Worm (Caenorhabditis elegans) whole organism, young adult: ENCODE measurements around the gene gpa-7.

Experiments used
- F10E7.11 ChIP-seq: sonication (generic microtip); optimal IDR thresholded peaks from 2 replicates; lab custom pipeline; 2017; ENCODE audit warnings: mild to moderate bottlenecking, missing genetic modification characterization, moderate library complexity, missing compliant biosample characterization
- F33H1.4 ChIP-seq: fragments of 200-800 bp; sonication (Bioruptor generic); IDR thresholded peaks from 2 replicates; pipeline ENCODE4 v1.3.6; 2022; ENCODE audit warnings: missing genetic modification reagents, missing genetic modification characterization, missing compliant biosample characterization
- F39B2.1 ChIP-seq: fragments of 200-800 bp; sonication (Bioruptor generic); IDR thresholded peaks from 2 replicates; pipeline ENCODE4 v1.3.6; 2022; ENCODE audit warnings: missing genetic modification reagents, missing genetic modification characterization, missing compliant biosample characterization
- T26A5.8 ChIP-seq: sonication (generic microtip); optimal IDR thresholded peaks from 2 replicates; lab custom pipeline; 2016; ENCODE audit warnings: missing genetic modification characterization, missing compliant biosample characterization
- Y53F4B.3 ChIP-seq: fragments of 200-800 bp; sonication (Bioruptor generic); IDR thresholded peaks from 2 replicates; pipeline ENCODE4 v1.3.6; 2022; ENCODE audit warnings: missing genetic modification reagents, missing genetic modification characterization, missing compliant biosample characterization
- Y79H2A.3 ChIP-seq: fragments of 200-800 bp; sonication (Bioruptor generic); conservative IDR thresholded peaks from 2 replicates; pipeline ENCODE4 v1.3.6; 2022; ENCODE audit warnings: missing genetic modification reagents, missing genetic modification characterization, missing compliant biosample characterization
- attf-5 ChIP-seq: fragments of 200-800 bp; sonication (Bioruptor generic); optimal IDR thresholded peaks from 2 replicates; lab custom pipeline; 2018; ENCODE audit warnings: mild to moderate bottlenecking, missing genetic modification characterization, missing compliant biosample characterization
- cebp-2 ChIP-seq: fragments of 200-800 bp; sonication (Bioruptor generic); IDR thresholded peaks from 2 replicates; pipeline ENCODE4 v1.3.6; 2022; ENCODE audit warnings: missing genetic modification characterization, missing compliant biosample characterization
- ceh-79 ChIP-seq: sonication (generic microtip); optimal IDR thresholded peaks from 2 replicates; lab custom pipeline; 2017; ENCODE audit warnings: mild to moderate bottlenecking, missing genetic modification characterization, missing compliant biosample characterization
- dox-1 ChIP-seq: fragments of 200-800 bp; sonication (Bioruptor generic); IDR thresholded peaks from 2 replicates; pipeline ENCODE4 v1.3.6; 2022; ENCODE audit warnings: missing genetic modification reagents, missing genetic modification characterization, missing compliant biosample characterization
- dpff-1 ChIP-seq: sonication (generic microtip); optimal IDR thresholded peaks from 2 replicates; lab custom pipeline; 2017; ENCODE audit warnings: mild to moderate bottlenecking, missing genetic modification characterization, missing compliant biosample characterization
- ets-4 ChIP-seq: fragments of 200-800 bp; sonication (Bioruptor generic); optimal IDR thresholded peaks from 2 replicates; lab custom pipeline; 2018; ENCODE audit warnings: mild to moderate bottlenecking, missing genetic modification characterization, missing compliant biosample characterization
- hlh-12 ChIP-seq: sonication (generic microtip); optimal IDR thresholded peaks from 2 replicates; lab custom pipeline; 2016; ENCODE audit warnings: missing genetic modification characterization, missing compliant biosample characterization
- hmg-1.2 ChIP-seq: fragments of 200-800 bp; sonication (Bioruptor generic); IDR thresholded peaks from 2 replicates; pipeline ENCODE4 v1.3.6; 2022; ENCODE audit warnings: missing genetic modification reagents, missing genetic modification characterization, missing compliant biosample characterization
- hrde-1 ChIP-seq: sonication (generic microtip); optimal IDR thresholded peaks from 2 replicates; lab custom pipeline; 2016; ENCODE audit warnings: missing genetic modification characterization, mild to moderate bottlenecking, missing compliant biosample characterization, moderate library complexity, missing genotype, missing genetic modification reagents, borderline replicate concordance
- let-607 ChIP-seq, 2 experiments: fragments of 200-800 bp in 1 of 2; sonication (Bioruptor generic) in 1 of 2; sonication (generic microtip) in 1 of 2; optimal IDR thresholded peaks; 2 replicates each; lab custom pipeline; 2016 to 2018; ENCODE audit warnings: mild to moderate bottlenecking in 2 of 2, missing compliant biosample characterization in 2 of 2, missing genetic modification characterization in 2 of 2, moderate library complexity in 2 of 2, missing genotype in 1 of 2
- madf-3 ChIP-seq: fragments of 200-800 bp; sonication (Bioruptor generic); IDR thresholded peaks from 2 replicates; pipeline ENCODE4 v1.3.6; 2022; ENCODE audit warnings: missing genetic modification reagents, missing genetic modification characterization, missing compliant biosample characterization
- mel-28 ChIP-seq: sonication (generic microtip); optimal IDR thresholded peaks from 2 replicates; lab custom pipeline; 2016; ENCODE audit warnings: borderline replicate concordance, mild to moderate bottlenecking, missing genetic modification characterization, missing compliant biosample characterization
- nfya-1 ChIP-seq: sonication (generic microtip); optimal IDR thresholded peaks from 2 replicates; lab custom pipeline; 2017; ENCODE audit warnings: antibody characterized with exemption, missing compliant biosample characterization, missing genetic modification characterization, borderline replicate concordance; ENCODE audit not compliant: insufficient read depth
- nfya-2 ChIP-seq: fragments of 200-800 bp; sonication (Bioruptor generic); IDR thresholded peaks from 2 replicates; pipeline ENCODE4 v1.3.6; 2022; ENCODE audit warnings: missing genetic modification reagents, missing genetic modification characterization, missing compliant biosample characterization
- nhr-80 ChIP-seq: sonication (generic microtip); optimal IDR thresholded peaks from 2 replicates; lab custom pipeline; 2016; ENCODE audit warnings: missing genetic modification characterization, missing compliant biosample characterization
- nhr-90 ChIP-seq: sonication (generic microtip); optimal IDR thresholded peaks from 2 replicates; lab custom pipeline; 2016; ENCODE audit warnings: missing genotype, mild to moderate bottlenecking, missing genetic modification characterization, missing compliant biosample characterization
- pbrm-1 ChIP-seq: fragments of 200-800 bp; sonication (Bioruptor generic); IDR thresholded peaks from 2 replicates; pipeline ENCODE4 v1.3.6; 2022; ENCODE audit warnings: missing genetic modification reagents, missing genetic modification characterization, missing compliant biosample characterization
- pha-4 ChIP-seq: fragments of 150-350 bp; sonication (generic microtip); optimal IDR thresholded peaks from 2 replicates; lab custom pipeline; 2014; ENCODE audit warnings: missing biosample characterization, missing genetic modification reagents, missing genetic modification characterization
- rcor-1 ChIP-seq: fragments of 200-800 bp; sonication (Bioruptor generic); IDR thresholded peaks from 2 replicates; pipeline ENCODE4 v1.3.6; 2022; ENCODE audit warnings: missing genetic modification reagents, missing genetic modification characterization, missing compliant biosample characterization
- repo-1 ChIP-seq: sonication (generic microtip); optimal IDR thresholded peaks from 2 replicates; lab custom pipeline; 2017; ENCODE audit warnings: mild to moderate bottlenecking, missing genetic modification characterization, missing compliant biosample characterization
- sea-2 ChIP-seq: fragments of 200-800 bp; sonication (Bioruptor generic); IDR thresholded peaks from 2 replicates; pipeline ENCODE4 v1.3.6; 2022; ENCODE audit warnings: missing genetic modification characterization, missing compliant biosample characterization
- snpc-1.3 ChIP-seq: sonication (generic microtip); optimal IDR thresholded peaks from 2 replicates; lab custom pipeline; 2017; ENCODE audit warnings: missing genetic modification characterization, mild to moderate bottlenecking, missing compliant biosample characterization, antibody characterized with exemption, moderate library complexity, missing genotype, missing genetic modification reagents; ENCODE audit not compliant: insufficient read depth
- snpc-3.4 ChIP-seq: sonication (generic microtip); optimal IDR thresholded peaks from 2 replicates; lab custom pipeline; 2017; ENCODE audit warnings: missing genetic modification characterization, mild to moderate bottlenecking, missing compliant biosample characterization, antibody characterized with exemption, moderate library complexity, missing genotype, missing genetic modification reagents
- snpc-4 ChIP-seq, 5 experiments: fragments of 150-350 bp in 1 of 5; sonication (generic microtip) in 4 of 5; optimal IDR thresholded peaks; 2 replicates each; lab custom pipeline; 2014 to 2018; ENCODE audit warnings: missing genetic modification characterization in 5 of 5, missing biosample characterization in 3 of 5, antibody characterized with exemption in 2 of 5, mild to moderate bottlenecking in 2 of 5, missing compliant biosample characterization in 2 of 5, missing genotype in 2 of 5, moderate library complexity in 2 of 5, missing genetic modification reagents in 1 of 5
- tlf-1 ChIP-seq: fragments of 200-800 bp; sonication (Bioruptor generic); optimal IDR thresholded peaks from 2 replicates; lab custom pipeline; 2018; ENCODE audit warnings: mild to moderate bottlenecking, missing genetic modification characterization, missing compliant biosample characterization
- unc-62 ChIP-seq: fragments of 150-350 bp; optimal IDR thresholded peaks from 2 replicates; lab custom pipeline; 2014; ENCODE audit warnings: missing biosample characterization, missing genetic modification reagents, missing genetic modification characterization
- ztf-18 ChIP-seq: sonication (generic microtip); optimal IDR thresholded peaks from 2 replicates; lab custom pipeline; 2016; ENCODE audit warnings: missing genotype, mild to moderate bottlenecking, missing genetic modification characterization, missing compliant biosample characterization
- ztf-28 ChIP-seq: fragments of 200-800 bp; sonication (Bioruptor generic); IDR thresholded peaks from 2 replicates; pipeline ENCODE4 v1.3.6; 2022; ENCODE audit warnings: missing genetic modification reagents, missing genetic modification characterization, missing compliant biosample characterization

gpa-7 gene

DNA sequence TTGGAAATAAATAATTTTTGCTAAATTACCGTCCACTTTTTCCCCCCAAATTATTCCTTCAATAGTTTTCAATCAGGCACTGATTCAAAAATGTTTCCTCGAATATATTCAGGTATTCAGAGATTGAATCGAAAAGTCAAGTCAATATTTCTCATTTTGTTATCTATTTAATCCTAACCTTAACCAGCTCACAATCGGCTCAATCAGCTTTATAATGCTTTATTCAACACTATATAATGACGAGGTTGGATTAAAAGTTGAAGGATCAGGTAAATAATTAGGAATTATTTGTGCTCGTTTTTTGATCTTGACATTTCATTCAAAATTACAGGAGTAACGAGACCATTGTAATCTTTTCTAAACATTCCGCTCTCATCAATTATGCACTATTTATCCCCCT, 26.7 kb downstream of the gpa-7 start:
- TF ChIP-seq pbrm-1 (GFP tag; lab: Robert Waterston, UW) (no peak), nfya-2 (GFP tag; lab: Robert Waterston, UW) (no peak), dpff-1 (tag; lab: Kevin White, UChicago) (no peak), tlf-1 (GFP tag; lab: Kevin White, UChicago) (no peak), ztf-28 (no peak), madf-3 (GFP tag; lab: Robert Waterston, UW) (no peak), unc-62 (GFP tag; lab: Kevin White, UChicago) (no peak), Y79H2A.3 (no peak), sea-2 (GFP tag; lab: Robert Waterston, UW) (no peak)

DNA sequence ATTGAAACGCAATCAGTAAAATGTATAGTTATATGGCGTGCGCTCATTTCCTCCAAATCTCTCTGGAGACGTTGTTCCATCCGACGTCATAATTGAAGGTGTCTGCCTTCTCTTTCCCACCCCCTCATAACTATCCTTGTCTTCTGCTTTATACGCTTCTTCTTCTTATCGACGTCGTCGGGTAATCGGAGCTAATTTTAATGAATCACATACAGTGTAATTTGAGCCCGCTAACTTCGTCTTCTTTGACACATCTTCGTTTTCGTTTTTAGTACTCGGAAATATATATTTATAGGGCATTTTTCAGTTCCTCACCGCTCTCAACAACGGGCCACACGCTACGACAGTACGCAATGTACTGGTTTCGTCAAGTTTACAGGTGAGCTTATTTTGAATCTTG, 32.6 kb downstream of the gpa-7 start, which contains the start of gene ins-1:
ins-1 (plus strand) TSS at position 301 of the 400 bp plus-strand sequence.
- TF ChIP-seq repo-1 (tag; lab: Kevin White, UChicago) = no peak
- no peak for TF ChIP-seq ceh-79 (tag; lab: Kevin White, UChicago)
- TF ChIP-seq pha-4 (tag; lab: Kevin White, UChicago) = no peak
- no peak for TF ChIP-seq ets-4 (GFP tag; lab: Kevin White, UChicago)
- no peak for TF ChIP-seq hlh-12 (tag; lab: Kevin White, UChicago)
- no peak for TF ChIP-seq hrde-1 (tag; lab: Kevin White, UChicago)
- TF ChIP-seq let-607 (tag; optimal IDR thresholded peaks at IDR 0.05; lab: Kevin White, UChicago) = no peak
- TF ChIP-seq F39B2.1 (GFP tag; lab: Robert Waterston, UW) = no peak
- no peak for TF ChIP-seq snpc-3.4 (tag; lab: Kevin White, UChicago)
- TF ChIP-seq cebp-2 = no peak

DNA sequence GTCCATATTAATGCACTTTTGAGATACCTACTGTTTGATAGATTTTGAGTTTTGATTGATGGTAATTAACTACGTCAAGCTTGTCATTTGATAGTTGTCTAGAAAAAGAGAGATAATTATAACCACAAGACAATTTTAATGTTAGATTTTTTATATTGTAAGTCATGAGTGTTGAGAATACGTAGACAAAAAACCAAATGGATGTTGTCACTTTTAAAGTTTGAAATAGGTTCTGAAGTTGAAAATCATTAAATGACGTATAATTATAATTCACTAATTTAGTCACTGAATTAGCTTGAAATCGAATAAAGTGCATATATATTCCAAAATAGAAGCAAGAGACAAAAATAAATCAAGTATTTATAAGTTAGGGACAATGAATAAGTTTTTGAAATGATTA, 33.3 kb downstream of the gpa-7 start:
- TF ChIP-seq hmg-1.2 (GFP tag; lab: Robert Waterston, UW) = no peak
- no peak for TF ChIP-seq dpff-1 (tag; lab: Kevin White, UChicago)
- no peak for TF ChIP-seq attf-5 (GFP tag; lab: Kevin White, UChicago)
- no peak for TF ChIP-seq snpc-4 (GFP tag; optimal IDR thresholded peaks at IDR 0.05; lab: Kevin White, UChicago)
- no peak for TF ChIP-seq snpc-4 (tag; optimal IDR thresholded peaks at IDR 0.05; lab: Kevin White, UChicago)
- no peak for TF ChIP-seq mel-28 (tag; lab: Kevin White, UChicago)
- no peak for TF ChIP-seq snpc-1.3
- no peak for TF ChIP-seq T26A5.8 (tag; lab: Kevin White, UChicago)
- TF ChIP-seq cebp-2 = no peak
- TF ChIP-seq nfya-2 (GFP tag; lab: Robert Waterston, UW) = no peak
- no peak for TF ChIP-seq F10E7.11 (tag; lab: Kevin White, UChicago)
- no peak for TF ChIP-seq F33H1.4
- TF ChIP-seq ztf-18 (tag; lab: Kevin White, UChicago) = no peak
- no peak for TF ChIP-seq dox-1 (GFP tag; lab: Robert Waterston, UW)
- TF ChIP-seq nfya-1 = no peak
- no peak for TF ChIP-seq nhr-90 (tag; lab: Kevin White, UChicago)
- no peak for TF ChIP-seq rcor-1 (GFP tag; lab: Robert Waterston, UW)
- TF ChIP-seq snpc-3.4 (tag; lab: Kevin White, UChicago) = no peak
- TF ChIP-seq, all 124 proteins: peak for 0

DNA sequence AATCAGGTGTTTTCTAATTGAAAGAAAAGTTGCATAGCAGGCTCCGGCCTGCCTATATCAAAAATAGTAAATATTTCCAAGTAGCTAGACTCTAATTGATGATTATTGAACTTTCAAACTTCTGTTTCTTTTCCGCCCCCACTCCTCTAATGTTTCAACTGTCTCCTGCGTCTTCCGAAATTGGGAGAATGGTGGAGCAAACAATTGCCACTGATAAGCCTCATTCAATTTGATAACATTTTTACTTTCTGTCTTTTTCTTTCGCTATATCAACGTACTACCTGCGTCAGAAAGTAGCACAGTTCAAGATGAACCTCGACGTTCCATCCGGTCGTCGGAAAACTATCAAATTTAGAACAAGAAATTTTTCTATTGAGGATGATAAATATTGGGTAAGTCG, 35.1 kb downstream of the gpa-7 start, which contains the start of gene F13B12.3:
F13B12.3 (plus strand) TSS at position 223 of the 400 bp plus-strand sequence.
- TF ChIP-seq ets-4 (GFP tag; lab: Kevin White, UChicago) = peak; percentile 73
- no peak for TF ChIP-seq Y53F4B.3 (GFP tag; lab: Robert Waterston, UW)
- TF ChIP-seq nhr-80 (tag; lab: Kevin White, UChicago) = peak; percentile 96
